Worm (Caenorhabditis elegans) whole organism, L4/young adult: ENCODE results near the gene gst-6.

Experiments
- W03F9.2 ChIP-seq: fragments of 150-350 bp; optimal IDR thresholded peaks from 2 replicates; lab custom pipeline; 2014; ENCODE audit warnings: missing biosample characterization, missing genetic modification characterization
- dao-5 ChIP-seq: sonication (generic microtip); optimal IDR thresholded peaks from 2 replicates; lab custom pipeline; 2016; ENCODE audit warnings: missing genotype, missing genetic modification characterization, moderate library complexity, missing compliant biosample characterization
- him-1 ChIP-seq: sonication (generic microtip); optimal IDR thresholded peaks from 2 replicates; lab custom pipeline; 2016; ENCODE audit warnings: missing genotype, missing genetic modification reagents, missing genetic modification characterization, missing compliant biosample characterization

DNA sequence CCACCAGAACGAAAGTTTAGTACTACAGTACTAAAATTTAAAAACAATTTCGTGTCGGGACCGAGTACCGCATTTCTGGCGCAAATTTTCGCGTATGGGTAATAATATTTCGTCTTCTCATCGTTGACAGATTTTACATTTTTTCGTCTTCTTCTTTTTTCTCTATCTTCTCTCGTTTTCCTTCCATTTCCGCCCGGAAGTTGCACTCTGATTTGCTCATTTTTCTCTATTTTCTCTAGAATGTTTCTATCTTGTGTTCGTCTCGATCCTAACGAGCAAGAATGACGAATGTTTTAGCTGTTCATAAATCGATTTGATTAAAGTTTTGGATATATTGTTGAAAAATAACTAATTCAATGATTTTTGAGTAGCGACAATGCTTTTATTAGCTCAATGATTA lies 24.2 kb upstream of the gst-6 start:
- TF ChIP-seq W03F9.2 (no peak), him-1 (tag; lab: Kevin White, UChicago) (peak; percentile 0), dao-5 (tag; lab: Kevin White, UChicago) (no peak)
